Fruit fly (Drosophila melanogaster) whole organism, prepupa: ENCODE measurements around the gene run.

Experiments used
- CG11294 ChIP-seq: fragments of 200-800 bp; sonication (Bioruptor generic); IDR thresholded peaks from 2 replicates; pipeline ENCODE4 v1.3.6; 2022; ENCODE audit warnings: missing biosample characterization, missing genetic modification characterization
- Lpt ChIP-seq: fragments of 200-800 bp; sonication (Bioruptor generic); optimal IDR thresholded peaks from 3 replicates; lab custom pipeline; 2016; ENCODE audit warnings: missing biosample characterization, missing genetic modification characterization
- Smox ChIP-seq: fragments of 200-800 bp; sonication (Bioruptor generic); optimal IDR thresholded peaks from 3 replicates; lab custom pipeline; 2016; ENCODE audit warnings: missing biosample characterization, missing genetic modification characterization
- acj6 ChIP-seq: fragments of 200-800 bp; sonication (Bioruptor generic); optimal IDR thresholded peaks from 3 replicates; lab custom pipeline; 2016; ENCODE audit warnings: missing biosample characterization, missing genetic modification characterization

- TF ChIP-seq Smox (GFP tag; lab: Kevin White, UChicago) (no peak), acj6 (GFP tag; lab: Kevin White, UChicago) (no peak), Lpt (no peak), CG11294 (GFP tag; lab: Robert Waterston, UW) (no peak)
Observed at dm6 chrX:20735910-20736483, 45.5 kb downstream of the run start, which contains the start of gene CG1324.
